Worm (Caenorhabditis elegans): ENCODE data around the gene tag-307.

- TF ChIP-seq ceh-16 (tag; optimal IDR thresholded peaks at IDR 0.05) = no peak
- TF ChIP-seq unc-62 (GFP tag; optimal IDR thresholded peaks at IDR 0.05) = no peak
- no peak for TF ChIP-seq egl-27 (tag; optimal IDR thresholded peaks at IDR 0.05)
Observed at ce11 chrIII:7832473-7832872, 24.6 kb downstream of the tag-307 start.
